Fruit fly (Drosophila melanogaster) whole organism, wandering third instar larva: ENCODE results near the gene rb.
A peak's percentile ranks its signal among the peaks of the same experiment; 100 is the strongest.

Source experiments
- CG32264 ChIP-seq: fragments of 200-800 bp; sonication (Bioruptor generic); optimal IDR thresholded peaks from 2 replicates; lab custom pipeline; 2016; ENCODE audit warnings: missing biosample characterization, missing genetic modification characterization
- CG9705 ChIP-seq: fragments of 200-800 bp; sonication (Bioruptor generic); optimal IDR thresholded peaks from 2 replicates; lab custom pipeline; 2018; ENCODE audit warnings: missing biosample characterization, mild to moderate bottlenecking, missing genetic modification characterization
- Dfd ChIP-seq: fragments of >200 bp; optimal IDR thresholded peaks from 2 replicates; lab custom pipeline; 2017; ENCODE audit warnings: missing biosample characterization, missing genetic modification characterization
- Dif ChIP-seq: fragments of 200-275, 200-300 bp; sonication (Bioruptor generic); optimal IDR thresholded peaks from 2 replicates; lab custom pipeline; 2018; ENCODE audit warnings: missing biosample characterization, missing genetic modification characterization; ENCODE audit not compliant: partially characterized antibody
- GATAd ChIP-seq: sonication (Bioruptor generic); optimal IDR thresholded peaks from 2 replicates; lab custom pipeline; 2016; ENCODE audit warnings: missing biosample characterization, missing genetic modification characterization
- HLH106 ChIP-seq: fragments of 200-800 bp; optimal IDR thresholded peaks from 3 replicates; lab custom pipeline; 2019; ENCODE audit warnings: missing biosample characterization, mild to moderate bottlenecking, missing genetic modification characterization, moderate library complexity
- Hnf4 ChIP-seq: fragments of 200-800 bp; sonication (Bioruptor generic); optimal IDR thresholded peaks from 2 replicates; lab custom pipeline; 2016; ENCODE audit warnings: missing biosample characterization, mild to moderate bottlenecking, missing genetic modification characterization
- Hr78 ChIP-seq: fragments of >200 bp; optimal IDR thresholded peaks from 2 replicates; lab custom pipeline; 2017; ENCODE audit warnings: missing biosample characterization, missing genetic modification characterization
- Hr83 ChIP-seq: fragments of 200-300 bp; sonication (Bioruptor generic); optimal IDR thresholded peaks from 2 replicates; lab custom pipeline; 2016; ENCODE audit warnings: missing biosample characterization, mild to moderate bottlenecking, missing genetic modification characterization, moderate library complexity; ENCODE audit not compliant: poor library complexity, severe bottlenecking
- Mio ChIP-seq: sonication (Bioruptor generic); optimal IDR thresholded peaks from 2 replicates; lab custom pipeline; 2016; ENCODE audit warnings: missing biosample characterization, missing genetic modification characterization
- Myc ChIP-seq: fragments of >200 bp; optimal IDR thresholded peaks from 2 replicates; lab custom pipeline; 2017
- N ChIP-seq: fragments of >200 bp; optimal IDR thresholded peaks from 2 replicates; lab custom pipeline; 2018; ENCODE audit warnings: missing biosample characterization, missing external identifiers, missing genetic modification characterization
- OdsH ChIP-seq: fragments of 200-800 bp; sonication (Bioruptor generic); optimal IDR thresholded peaks from 2 replicates; lab custom pipeline; 2016; ENCODE audit warnings: missing biosample characterization, mild to moderate bottlenecking, missing genetic modification characterization
- Rel ChIP-seq, 2 experiments: fragments of 200-800 bp; sonication (Bioruptor generic) in 1 of 2; optimal IDR thresholded peaks; 2 replicates in 1 of 2; 3 replicates in 1 of 2; lab custom pipeline; 2016 to 2019; ENCODE audit warnings: mild to moderate bottlenecking in 2 of 2, missing biosample characterization in 2 of 2, missing genetic modification characterization in 2 of 2, moderate library complexity in 1 of 2
- Sp1 ChIP-seq: fragments of 200-800 bp; sonication (Bioruptor generic); optimal IDR thresholded peaks from 3 replicates; lab custom pipeline; 2019; ENCODE audit warnings: missing biosample characterization, mild to moderate bottlenecking, missing genetic modification characterization, moderate library complexity
- br ChIP-seq: fragments of 200-800 bp; sonication (Bioruptor generic); optimal IDR thresholded peaks from 2 replicates; lab custom pipeline; 2016; ENCODE audit warnings: missing biosample characterization, missing genetic modification characterization
- brk ChIP-seq: fragments of 200-800 bp; sonication (Bioruptor generic); optimal IDR thresholded peaks from 2 replicates; lab custom pipeline; 2016; ENCODE audit warnings: missing biosample characterization, mild to moderate bottlenecking, missing genetic modification characterization
- dl ChIP-seq, 2 experiments: fragments of 175-275, 200-275 bp in 1 of 2; fragments of 200-275 bp in 1 of 2; sonication (Bioruptor generic); optimal IDR thresholded peaks; lab custom pipeline; 2018; ENCODE audit warnings: mild to moderate bottlenecking in 2 of 2, missing biosample characterization in 2 of 2, missing genetic modification characterization in 2 of 2, moderate library complexity in 2 of 2; ENCODE audit not compliant: partially characterized antibody in 2 of 2, insufficient read depth in 1 of 2
- dmrt93B ChIP-seq: fragments of 200-800 bp; sonication (Bioruptor generic); optimal IDR thresholded peaks from 2 replicates; lab custom pipeline; 2018; ENCODE audit warnings: missing biosample characterization, mild to moderate bottlenecking, missing genetic modification characterization
- foxo ChIP-seq, 2 experiments: fragments of 200-800 bp; sonication (Bioruptor generic); optimal IDR thresholded peaks; 2 replicates in 1 of 2; 3 replicates in 1 of 2; lab custom pipeline; 2016 to 2017; ENCODE audit warnings: missing biosample characterization in 2 of 2, missing genetic modification characterization in 2 of 2
- jim ChIP-seq: fragments of 175-275, 200-325 bp; sonication (Bioruptor generic); optimal IDR thresholded peaks from 2 replicates; lab custom pipeline; 2016; ENCODE audit warnings: missing biosample characterization, mild to moderate bottlenecking, missing genetic modification characterization
- lola ChIP-seq: fragments of >200 bp; optimal IDR thresholded peaks from 2 replicates; lab custom pipeline; 2017; ENCODE audit warnings: missing biosample characterization, missing genetic modification characterization
- psq ChIP-seq: fragments of 200-800 bp; sonication (Bioruptor generic); optimal IDR thresholded peaks from 3 replicates; lab custom pipeline; 2017; ENCODE audit warnings: missing biosample characterization, mild to moderate bottlenecking, missing genetic modification characterization, moderate library complexity
- rgr ChIP-seq: fragments of 200-800 bp; sonication (Bioruptor generic); optimal IDR thresholded peaks from 3 replicates; lab custom pipeline; 2016; ENCODE audit warnings: missing biosample characterization, mild to moderate bottlenecking, missing genetic modification characterization
- sage ChIP-seq: fragments of 200-800 bp; sonication (Bioruptor generic); optimal IDR thresholded peaks from 2 replicates; lab custom pipeline; 2016; ENCODE audit warnings: missing biosample characterization, mild to moderate bottlenecking, missing genetic modification characterization
- sv ChIP-seq: fragments of 200-800 bp; sonication (Bioruptor generic); optimal IDR thresholded peaks from 3 replicates; lab custom pipeline; 2016; ENCODE audit warnings: missing biosample characterization, missing genetic modification characterization
- tai ChIP-seq: sonication (Bioruptor generic); optimal IDR thresholded peaks from 2 replicates; lab custom pipeline; 2016; ENCODE audit warnings: missing biosample characterization, missing genetic modification characterization
- usp ChIP-seq: fragments of >200 bp; optimal IDR thresholded peaks from 2 replicates; lab custom pipeline; 2017; ENCODE audit warnings: missing biosample characterization, missing genetic modification characterization

The rb gene

DNA sequence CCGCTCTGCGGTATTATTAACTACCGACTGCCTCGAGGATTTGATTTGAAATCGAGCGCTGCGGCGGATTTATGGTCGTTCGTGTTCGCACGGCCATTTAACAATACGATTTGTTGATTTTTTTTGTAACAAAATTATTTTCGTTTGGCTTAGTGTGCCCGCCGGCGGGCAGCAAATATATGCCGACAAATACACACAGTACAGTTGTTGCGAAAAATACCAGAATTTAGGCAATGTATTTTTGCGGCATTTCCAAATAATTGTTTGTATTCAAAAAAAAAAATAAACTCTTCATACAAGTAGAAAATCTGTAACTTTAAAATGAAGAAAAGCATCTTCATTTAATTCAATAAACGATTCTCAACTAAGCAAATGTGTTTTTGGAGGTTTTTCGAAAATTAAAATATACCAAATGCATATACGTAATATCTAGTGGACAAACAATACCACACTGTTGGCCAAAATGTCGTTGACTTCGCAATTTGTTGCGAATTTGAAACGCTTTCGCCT is 8.2 kb upstream of the rb start, which contains the start of the genes Usf and CG15912:
TSS of gene Usf (minus strand) at position 184 of the 510 bp plus-strand sequence.
TSS of gene CG15912 (plus strand) at position 460 of the 510 bp plus-strand sequence.
- TF ChIP-seq rgr (peak; percentile 72), N (no peak), foxo (GFP tag; optimal IDR thresholded peaks at IDR 0.05; lab: Kevin White, UChicago) (no peak)
- TF ChIP-seq, all 38 proteins: peak for 1

DNA sequence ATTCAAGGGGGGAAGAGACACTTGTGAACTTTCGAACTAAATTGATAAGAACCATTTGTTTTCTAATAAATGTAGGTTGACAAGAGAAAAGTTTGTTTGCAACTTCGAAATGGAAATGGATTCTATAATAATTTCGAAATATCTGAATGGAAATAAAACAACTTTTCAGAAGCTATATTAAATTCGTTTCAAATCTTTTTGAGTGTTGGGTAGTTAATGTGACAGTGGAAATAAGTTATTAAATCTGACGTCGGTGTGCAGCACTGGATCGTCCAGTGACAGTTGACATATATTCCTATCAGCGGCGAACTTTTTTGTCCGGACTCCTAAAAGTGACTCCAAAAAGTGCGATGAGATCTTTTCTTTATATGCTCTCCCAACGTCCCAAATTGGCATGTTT is 1.9 kb upstream of the rb start, which contains the start of gene CG3568:
TSS of gene CG3568 (plus strand) at position 278 of the 400 bp plus-strand sequence.
- TF ChIP-seq CG32264 (GFP tag; lab: Kevin White, UChicago) (no peak), Rel (GFP tag; optimal IDR thresholded peaks at IDR 0.05; lab: Kevin White, UChicago) (no peak), Rel (tag; optimal IDR thresholded peaks at IDR 0.05; lab: Kevin White, UChicago) (no peak), OdsH (GFP tag; lab: Kevin White, UChicago) (no peak), rgr (no peak)

DNA sequence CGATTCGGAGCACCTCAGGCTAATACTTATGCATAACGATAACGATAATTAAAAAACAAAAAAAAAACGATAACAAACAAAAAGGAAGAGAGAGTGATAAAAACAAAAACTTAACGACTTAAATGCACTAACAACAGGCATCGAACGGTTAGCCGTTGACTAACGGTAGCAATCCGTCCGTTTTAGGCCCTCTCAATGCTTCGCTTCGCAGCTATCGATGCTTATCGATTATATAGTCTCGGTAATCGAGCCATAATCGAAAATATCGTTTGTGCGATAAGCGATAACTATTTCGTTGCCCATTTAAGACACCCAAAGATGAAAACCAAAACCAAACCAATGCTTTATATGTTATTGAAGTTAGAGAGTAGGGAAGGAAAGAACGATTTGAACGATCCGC is 6.4 kb downstream of the rb start:
- no peak for TF ChIP-seq lola
- no peak for TF ChIP-seq psq (GFP tag; lab: Kevin White, UChicago)
- no peak for TF ChIP-seq tai (GFP tag; lab: Kevin White, UChicago)
- TF ChIP-seq Mio (GFP tag; lab: Kevin White, UChicago), result no peak
- TF ChIP-seq Hnf4, result no peak
- no peak for TF ChIP-seq N

DNA sequence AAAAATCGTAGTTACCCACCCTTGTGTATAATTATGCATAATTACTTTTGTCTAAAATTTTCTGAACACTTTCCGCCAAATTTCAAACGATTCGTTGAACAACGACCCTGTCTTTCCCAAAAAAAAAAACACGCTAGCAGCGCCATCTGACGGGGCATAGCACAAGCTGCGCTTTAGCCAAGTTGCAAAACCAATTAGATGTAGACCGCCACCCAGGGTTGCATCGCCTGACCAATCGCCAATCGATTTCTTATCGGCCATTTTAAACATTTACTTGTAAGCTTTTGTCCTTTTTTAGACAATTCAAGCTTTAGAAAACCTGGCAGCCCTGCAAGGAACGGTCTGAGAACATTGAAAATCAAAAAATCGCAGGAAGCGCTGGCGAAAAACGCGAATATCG is 10.5 kb downstream of the rb start, which contains the start of gene CG3556:
TSS of gene CG3556 (plus strand) at position 323 of the 400 bp plus-strand sequence.
- TF ChIP-seq GATAd (GFP tag; lab: Kevin White, UChicago) (no peak), foxo (GFP tag; optimal IDR thresholded peaks at IDR 0.05; lab: Kevin White, UChicago) (no peak), Myc (lab: Kevin White, UChicago) (peak; percentile 44), br (GFP tag; lab: Kevin White, UChicago) (no peak), sv (GFP tag; lab: Kevin White, UChicago) (peak; percentile 1), dl (GFP tag; optimal IDR thresholded peaks at IDR 0.05; lab: Kevin White, UChicago; ENCODE audit: insufficient read depth in 1 of 2, partially characterized antibody in 2 of 2) (no peak), Hr83 (GFP tag; lab: Kevin White, UChicago) (no peak), dmrt93B (GFP tag; lab: Kevin White, UChicago) (no peak), Rel (GFP tag; optimal IDR thresholded peaks at IDR 0.05; lab: Kevin White, UChicago) (no peak), Rel (tag; optimal IDR thresholded peaks at IDR 0.05; lab: Kevin White, UChicago) (peak; percentile 11), Sp1 (GFP tag; lab: Kevin White, UChicago) (no peak), HLH106 (no peak), Hr78 (no peak), CG32264 (GFP tag; lab: Kevin White, UChicago) (no peak), jim (GFP tag; lab: Kevin White, UChicago) (no peak), rgr (no peak), Dif (GFP tag; lab: Kevin White, UChicago) (no peak), Dfd (GFP tag; lab: Kevin White, UChicago) (no peak), usp (GFP tag; lab: Kevin White, UChicago) (no peak)

DNA sequence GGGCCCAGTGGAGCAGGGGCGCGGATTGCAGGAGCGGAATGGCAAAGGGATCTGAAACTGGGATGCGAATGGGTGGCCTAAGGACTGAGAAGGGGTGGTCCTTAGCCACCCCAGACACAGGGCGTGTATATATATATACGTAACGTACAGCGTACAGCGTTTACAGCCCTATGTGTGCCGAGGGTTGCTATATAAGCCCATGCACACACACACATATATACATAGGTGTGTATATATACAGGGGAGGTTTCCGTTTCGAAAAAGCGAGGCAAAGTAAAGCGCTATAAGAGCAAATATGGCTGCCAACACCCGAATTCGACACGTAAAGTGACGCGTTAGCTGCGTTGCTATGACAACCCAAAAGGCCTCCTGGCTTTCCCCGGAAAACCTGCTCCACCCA is 13.7 kb downstream of the rb start:
- TF ChIP-seq br (GFP tag; lab: Kevin White, UChicago), result no peak
- no peak for TF ChIP-seq sv (GFP tag; lab: Kevin White, UChicago)
- no peak for TF ChIP-seq Mio (GFP tag; lab: Kevin White, UChicago)
- no peak for TF ChIP-seq foxo (GFP tag; optimal IDR thresholded peaks at IDR 0.05; lab: Kevin White, UChicago)
- no peak for TF ChIP-seq Hr78
- TF ChIP-seq psq (GFP tag; lab: Kevin White, UChicago), result no peak
- TF ChIP-seq brk (GFP tag; lab: Kevin White, UChicago), result no peak
- no peak for TF ChIP-seq CG9705 (GFP tag; lab: Kevin White, UChicago)
- no peak for TF ChIP-seq Rel (GFP tag; optimal IDR thresholded peaks at IDR 0.05; lab: Kevin White, UChicago)
- TF ChIP-seq Rel (tag; optimal IDR thresholded peaks at IDR 0.05; lab: Kevin White, UChicago), result no peak

DNA sequence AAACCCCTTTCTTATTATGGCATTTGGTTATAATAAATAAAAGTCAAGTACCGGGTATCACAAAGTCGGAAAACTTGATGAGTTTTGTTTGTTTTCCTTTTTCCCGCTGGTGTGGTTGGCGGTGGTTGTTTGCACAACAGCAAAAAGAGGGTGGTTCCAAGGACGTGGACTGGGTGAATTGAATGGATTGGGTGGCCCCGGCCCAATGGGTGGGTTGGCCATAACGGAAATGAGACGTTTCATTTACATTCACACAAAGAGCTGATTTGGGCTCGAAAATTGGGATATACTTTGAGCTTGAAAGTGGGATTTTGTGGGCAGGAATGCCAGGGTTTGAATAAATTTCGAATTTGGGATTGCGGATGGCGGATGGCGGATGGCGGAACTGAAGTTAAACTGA is 19.5 kb downstream of the rb start:
- TF ChIP-seq sage, result no peak
